Fruit fly (Drosophila melanogaster) whole organism: ENCODE measurements around the gene MED18.

Source experiments
- CG8478 ChIP-seq: fragments of >200 bp; optimal IDR thresholded peaks from 2 replicates; lab custom pipeline; 2018; ENCODE audit warnings: inconsistent platforms
- Dll ChIP-seq: fragments of >200 bp; optimal IDR thresholded peaks from 2 replicates; lab custom pipeline; 2017
- pan ChIP-seq: fragments of >200 bp; optimal IDR thresholded peaks from 2 replicates; lab custom pipeline; 2017
- psq ChIP-seq: fragments of >200 bp; optimal IDR thresholded peaks from 2 replicates; lab custom pipeline; 2017
- usp ChIP-seq: fragments of >200 bp; optimal IDR thresholded peaks from 2 replicates; lab custom pipeline; 2017; ENCODE audit warnings: missing biosample characterization, missing genetic modification characterization, mixed read lengths

DNA sequence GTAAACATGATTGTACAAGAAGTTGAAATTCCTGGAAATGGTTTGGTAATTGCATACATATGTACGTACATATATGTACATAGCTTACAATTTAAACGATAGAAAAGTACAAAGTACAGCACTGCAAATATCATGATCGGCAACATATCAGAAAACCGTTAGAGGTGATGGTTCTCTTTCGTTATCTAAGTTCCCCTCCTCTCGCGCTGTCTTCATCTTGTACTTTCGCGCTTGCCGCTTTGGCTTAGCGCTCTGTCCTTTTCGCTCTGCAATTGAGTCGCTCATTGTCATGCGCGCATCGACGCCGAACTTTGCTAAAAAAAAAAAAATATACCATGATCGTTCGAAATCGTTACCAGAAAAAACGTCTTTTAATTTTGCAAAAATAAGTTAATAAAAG, 38.3 kb downstream of the MED18 start:
- TF ChIP-seq psq (lab: Kevin White, UChicago) (no peak), usp (GFP tag; lab: Kevin White, UChicago) (no peak), Dll (lab: Kevin White, UChicago) (no peak), CG8478 (no peak), pan (lab: Kevin White, UChicago) (no peak)
